Fruit fly (Drosophila melanogaster) whole organism, pupa: ENCODE results near the gene CG15475.

Source experiments
- CG10348 ChIP-seq: fragments of 200-800 bp; sonication (Bioruptor generic); IDR thresholded peaks from 2 replicates; pipeline ENCODE4 v1.3.6; 2022; ENCODE audit warnings: missing biosample characterization, missing genetic modification characterization
- CG12605 ChIP-seq: fragments of 200-800 bp; sonication (Bioruptor generic); IDR thresholded peaks from 2 replicates; pipeline ENCODE4 v1.3.6; 2022; ENCODE audit warnings: missing biosample characterization, missing genetic modification characterization
- CG13204 ChIP-seq: fragments of 200-800 bp; sonication (Bioruptor generic); optimal IDR thresholded peaks from 2 replicates; lab custom pipeline; 2018; ENCODE audit warnings: missing biosample characterization, mild to moderate bottlenecking, missing genetic modification characterization, moderate library complexity
- CG17806 ChIP-seq: fragments of 200-800 bp; sonication (Bioruptor generic); optimal IDR thresholded peaks from 2 replicates; lab custom pipeline; 2018; ENCODE audit warnings: missing biosample characterization, mild to moderate bottlenecking, missing genetic modification characterization, moderate library complexity
- CG34367 ChIP-seq: fragments of 200-800 bp; sonication (Bioruptor generic); optimal IDR thresholded peaks from 2 replicates; lab custom pipeline; 2018; ENCODE audit warnings: missing biosample characterization, mild to moderate bottlenecking, missing genetic modification characterization
- CG4496 ChIP-seq: fragments of 200-800 bp; sonication (Bioruptor generic); IDR thresholded peaks from 3 replicates; pipeline ENCODE4 v1.3.6; 2022; ENCODE audit warnings: missing biosample characterization, missing genetic modification characterization
- CG8159 ChIP-seq: fragments of 200-800 bp; sonication (Bioruptor generic); optimal IDR thresholded peaks from 3 replicates; lab custom pipeline; 2018; ENCODE audit warnings: missing biosample characterization, mild to moderate bottlenecking, missing genetic modification characterization, moderate library complexity
- CG9948 ChIP-seq: fragments of 200-800 bp; sonication (Bioruptor generic); optimal IDR thresholded peaks from 2 replicates; lab custom pipeline; 2018; ENCODE audit warnings: missing biosample characterization, mild to moderate bottlenecking, missing genetic modification characterization, moderate library complexity
- EcR ChIP-seq: fragments of 200-800 bp; sonication (Bioruptor generic); optimal IDR thresholded peaks from 3 replicates; lab custom pipeline; 2019; ENCODE audit warnings: missing biosample characterization, missing genetic modification characterization, mild to moderate bottlenecking, moderate library complexity, missing genetic modification reagents
- Ets98B ChIP-seq: fragments of 200-800 bp; sonication (Bioruptor generic); IDR thresholded peaks from 2 replicates; pipeline ENCODE4 v1.3.6; 2022; ENCODE audit warnings: missing biosample characterization, missing genetic modification characterization
- Pif1A ChIP-seq: fragments of 200-800 bp; sonication (Bioruptor generic); optimal IDR thresholded peaks from 3 replicates; lab custom pipeline; 2016; ENCODE audit warnings: missing biosample characterization, missing genetic modification characterization
- rn ChIP-seq: fragments of 200-800 bp; sonication (Bioruptor generic); IDR thresholded peaks from 2 replicates; pipeline ENCODE4 v1.3.6; 2022; ENCODE audit warnings: missing biosample characterization, missing genetic modification characterization

DNA sequence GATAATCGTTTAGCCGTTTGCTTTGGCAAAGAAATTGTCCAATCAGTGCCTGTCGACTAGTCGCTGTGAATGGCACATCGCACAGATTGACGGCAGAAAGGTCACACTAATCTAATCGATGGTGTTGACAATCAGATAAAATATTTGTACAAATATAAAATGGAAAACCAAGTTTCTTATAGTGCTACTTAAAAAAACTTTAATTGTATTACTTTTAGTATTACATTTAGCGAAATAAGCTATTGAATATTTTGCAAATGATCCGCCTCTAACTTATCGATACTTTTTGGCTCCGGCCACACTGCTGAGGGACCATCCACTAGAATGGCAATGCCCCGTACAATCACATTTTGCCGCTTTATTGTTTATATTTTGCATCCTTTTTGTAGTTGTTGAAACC, 41.8 kb downstream of the CG15475 start, which contains the start of the genes brun and CG2614:
- no peak for TF ChIP-seq Pif1A
- no peak for TF ChIP-seq CG10348 (GFP tag; lab: Robert Waterston, UW)
- TF ChIP-seq CG12605, result no peak
- TF ChIP-seq CG17806 (tag; lab: Kevin White, UChicago), result peak; percentile 22
- no peak for TF ChIP-seq CG8159 (tag; lab: Kevin White, UChicago)
- no peak for TF ChIP-seq CG9948 (tag; lab: Kevin White, UChicago)
- peak; percentile 45 for TF ChIP-seq Ets98B (GFP tag; lab: Robert Waterston, UW)
- no peak for TF ChIP-seq rn
- no peak for TF ChIP-seq CG4496 (GFP tag; lab: Robert Waterston, UW)
- TF ChIP-seq CG34367 (tag; lab: Kevin White, UChicago), result no peak
- peak; percentile 79 for TF ChIP-seq EcR (GFP tag; lab: Kevin White, UChicago)
- no peak for TF ChIP-seq CG13204 (GFP tag; lab: Kevin White, UChicago)
